Fruit fly (Drosophila melanogaster) whole organism, prepupa: ENCODE results near the gene CG1213.

Source experiments
- Blimp-1 ChIP-seq: fragments of 200-800 bp; sonication (Bioruptor generic); optimal IDR thresholded peaks from 3 replicates; lab custom pipeline; 2017; ENCODE audit warnings: missing biosample characterization, missing genetic modification characterization, mild to moderate bottlenecking, moderate library complexity, missing genetic modification reagents
- CG10631 ChIP-seq: fragments of 200-800 bp; sonication (Bioruptor generic); optimal IDR thresholded peaks from 2 replicates; lab custom pipeline; 2016; ENCODE audit warnings: missing biosample characterization, missing genetic modification characterization
- CG10669 ChIP-seq: fragments of 200-800 bp; sonication (Bioruptor generic); optimal IDR thresholded peaks from 3 replicates; lab custom pipeline; 2018; ENCODE audit warnings: missing biosample characterization, mild to moderate bottlenecking, missing genetic modification characterization, moderate library complexity
- CG11762 ChIP-seq: fragments of 200-800 bp; sonication (Bioruptor generic); optimal IDR thresholded peaks from 3 replicates; lab custom pipeline; 2016; ENCODE audit warnings: missing biosample characterization, missing genetic modification characterization; ENCODE audit not compliant: insufficient read depth
- CG11902 ChIP-seq: fragments of 200-800 bp; sonication (Bioruptor generic); optimal IDR thresholded peaks from 3 replicates; lab custom pipeline; 2016; ENCODE audit warnings: missing biosample characterization, missing genetic modification characterization
- CG3032 ChIP-seq: fragments of 200-800 bp; optimal IDR thresholded peaks from 2 replicates; lab custom pipeline; 2019; ENCODE audit warnings: missing biosample characterization, mild to moderate bottlenecking, missing genetic modification characterization, moderate library complexity
- CG32006 ChIP-seq: fragments of 200-800 bp; sonication (Bioruptor generic); optimal IDR thresholded peaks from 3 replicates; lab custom pipeline; 2017; ENCODE audit warnings: missing biosample characterization, mild to moderate bottlenecking, missing genetic modification characterization
- CG34406 ChIP-seq: fragments of 200-800 bp; sonication (Bioruptor generic); optimal IDR thresholded peaks from 3 replicates; lab custom pipeline; 2016; ENCODE audit warnings: missing biosample characterization, missing genetic modification characterization
- CG3919 ChIP-seq: fragments of 200-800 bp; sonication (Bioruptor generic); optimal IDR thresholded peaks from 3 replicates; lab custom pipeline; 2016; ENCODE audit warnings: missing biosample characterization, missing genetic modification characterization
- CG6163 ChIP-seq: fragments of 200-800 bp; sonication (Bioruptor generic); IDR thresholded peaks from 3 replicates; pipeline ENCODE4 v1.3.6; 2022; ENCODE audit warnings: missing biosample characterization, missing genetic modification characterization
- CG6808 ChIP-seq: fragments of 200-800 bp; sonication (Bioruptor generic); optimal IDR thresholded peaks from 3 replicates; lab custom pipeline; 2017; ENCODE audit warnings: missing biosample characterization, missing genetic modification characterization, mild to moderate bottlenecking, moderate library complexity, missing genetic modification reagents
- CG6854 ChIP-seq: fragments of 200-800 bp; sonication (Bioruptor generic); optimal IDR thresholded peaks from 2 replicates; lab custom pipeline; 2017; ENCODE audit warnings: missing biosample characterization, mild to moderate bottlenecking, missing genetic modification characterization
- Gug ChIP-seq: fragments of 200-800 bp; sonication (Bioruptor generic); IDR thresholded peaks from 2 replicates; pipeline ENCODE4 v1.3.6; 2022; ENCODE audit warnings: missing biosample characterization, missing genetic modification characterization
- Hr4 ChIP-seq: fragments of 200-800 bp; sonication (Bioruptor generic); optimal IDR thresholded peaks from 3 replicates; lab custom pipeline; 2016; ENCODE audit warnings: missing biosample characterization, missing genetic modification characterization
- Lpt ChIP-seq: fragments of 200-800 bp; sonication (Bioruptor generic); optimal IDR thresholded peaks from 3 replicates; lab custom pipeline; 2016; ENCODE audit warnings: missing biosample characterization, missing genetic modification characterization
- Met ChIP-seq: fragments of 200-800 bp; sonication (Bioruptor generic); optimal IDR thresholded peaks from 3 replicates; lab custom pipeline; 2016; ENCODE audit warnings: missing biosample characterization, missing genetic modification characterization
- OdsH ChIP-seq: fragments of 200-800 bp; sonication (Bioruptor generic); optimal IDR thresholded peaks from 3 replicates; lab custom pipeline; 2016; ENCODE audit warnings: missing biosample characterization, missing genetic modification characterization
- Smox ChIP-seq: fragments of 200-800 bp; sonication (Bioruptor generic); optimal IDR thresholded peaks from 3 replicates; lab custom pipeline; 2016; ENCODE audit warnings: missing biosample characterization, missing genetic modification characterization
- Sox102F ChIP-seq: fragments of 200-800 bp; sonication (Bioruptor generic); optimal IDR thresholded peaks from 2 replicates; lab custom pipeline; 2016; ENCODE audit warnings: missing biosample characterization, mild to moderate bottlenecking, missing genetic modification characterization
- Sox14 ChIP-seq: fragments of 200-800 bp; sonication (Bioruptor generic); optimal IDR thresholded peaks from 3 replicates; lab custom pipeline; 2016; ENCODE audit warnings: missing biosample characterization, missing genetic modification characterization
- acj6 ChIP-seq: fragments of 200-800 bp; sonication (Bioruptor generic); optimal IDR thresholded peaks from 3 replicates; lab custom pipeline; 2016; ENCODE audit warnings: missing biosample characterization, missing genetic modification characterization
- dac ChIP-seq: fragments of 200-800 bp; sonication (Bioruptor generic); optimal IDR thresholded peaks from 2 replicates; lab custom pipeline; 2017; ENCODE audit warnings: missing biosample characterization, mild to moderate bottlenecking, missing genetic modification characterization
- esn ChIP-seq: fragments of 200-800 bp; sonication (Bioruptor generic); optimal IDR thresholded peaks from 2 replicates; lab custom pipeline; 2016; ENCODE audit warnings: missing biosample characterization, mild to moderate bottlenecking, missing genetic modification characterization, moderate library complexity
- fkh ChIP-seq: fragments of 200-800 bp; sonication (Bioruptor generic); optimal IDR thresholded peaks from 3 replicates; lab custom pipeline; 2017; ENCODE audit warnings: missing biosample characterization, mild to moderate bottlenecking, missing genetic modification characterization, moderate library complexity
- pdm3 ChIP-seq: fragments of 200-800 bp; sonication (Bioruptor generic); optimal IDR thresholded peaks from 3 replicates; lab custom pipeline; 2016; ENCODE audit warnings: missing biosample characterization, missing genetic modification characterization
- salr ChIP-seq, 2 experiments: fragments of 200-800 bp; sonication (Bioruptor generic); optimal IDR thresholded peaks; 3 replicates each; lab custom pipeline; 2016 to 2018; ENCODE audit warnings: missing biosample characterization in 2 of 2, missing genetic modification characterization in 2 of 2, mild to moderate bottlenecking in 1 of 2
- svp ChIP-seq: fragments of 200-800 bp; sonication (Bioruptor generic); peaks from one replicate; lab custom pipeline; 2016; ENCODE audit warnings: missing biosample characterization, missing genetic modification characterization

The CG1213 gene

DNA sequence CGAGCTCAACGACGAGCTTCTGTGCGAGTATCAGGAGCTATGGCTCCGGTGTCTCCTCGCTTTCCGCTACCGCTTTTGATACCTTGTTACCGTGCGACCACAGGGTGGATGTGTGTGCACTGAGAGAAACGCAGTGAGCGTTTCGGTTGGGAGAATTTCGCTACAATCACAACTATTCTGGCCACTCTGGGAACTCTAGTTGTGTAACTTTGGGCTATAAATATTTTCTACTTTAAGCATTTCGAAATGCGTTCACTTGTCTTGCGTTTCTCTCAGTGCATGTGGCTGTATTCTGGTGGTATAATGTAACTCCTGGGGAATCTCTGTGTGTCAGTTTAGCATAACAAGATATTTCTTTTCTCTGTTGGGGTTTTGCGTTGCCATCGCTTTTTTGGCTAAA is 30.4 kb downstream of the CG1213 start (continued):
- TF ChIP-seq Sox14 (GFP tag; lab: Kevin White, UChicago), result no peak
- no peak for TF ChIP-seq esn (GFP tag; lab: Kevin White, UChicago)
- no peak for TF ChIP-seq Lpt (GFP tag; lab: Kevin White, UChicago)
- no peak for TF ChIP-seq CG11902 (GFP tag; lab: Kevin White, UChicago)
- TF ChIP-seq CG6163 (GFP tag; lab: Robert Waterston, UW), result peak; percentile 11; the same call in 1 of the 3 replicates
- TF ChIP-seq CG34406 (GFP tag; lab: Kevin White, UChicago), result no peak
- TF ChIP-seq CG11762 (GFP tag; lab: Kevin White, UChicago), result no peak
- TF ChIP-seq, all 60 proteins: peak for 13

DNA sequence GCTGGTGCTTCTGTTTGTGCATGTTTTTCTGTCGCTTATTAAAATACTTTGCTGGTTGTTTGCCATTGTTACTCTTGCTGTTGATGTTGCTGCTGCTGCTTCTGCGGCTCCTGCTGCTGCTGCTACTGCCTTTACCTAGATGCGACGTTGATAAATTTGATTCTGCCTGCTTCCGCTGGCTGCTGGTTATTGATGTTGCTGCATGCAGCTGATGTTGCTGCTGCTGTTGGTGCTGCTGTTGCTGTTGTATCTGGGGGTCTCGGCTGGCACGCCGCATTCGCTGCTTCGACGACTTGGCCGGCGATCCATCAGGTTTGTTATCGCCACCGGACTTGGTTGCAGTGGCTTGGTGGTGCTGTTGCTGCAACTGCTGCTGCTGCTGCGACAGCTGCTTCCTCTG is 36.4 kb downstream of the CG1213 start:
- TF ChIP-seq CG3919 (GFP tag; lab: Kevin White, UChicago) (no peak), CG3032 (no peak), Met (GFP tag; lab: Kevin White, UChicago) (no peak), acj6 (GFP tag; lab: Kevin White, UChicago) (no peak), OdsH (no peak), CG10669 (GFP tag; lab: Kevin White, UChicago) (no peak), Smox (GFP tag; lab: Kevin White, UChicago) (no peak), Sox102F (GFP tag; lab: Kevin White, UChicago) (no peak), salr (GFP tag; optimal IDR thresholded peaks at IDR 0.05; lab: Kevin White, UChicago) (no peak), Blimp-1 (GFP tag; lab: Kevin White, UChicago) (no peak), fkh (GFP tag; lab: Kevin White, UChicago) (no peak), CG6808 (no peak), CG32006 (no peak), dac (GFP tag; lab: Kevin White, UChicago) (no peak), CG11902 (GFP tag; lab: Kevin White, UChicago) (no peak), CG6854 (GFP tag; lab: Kevin White, UChicago) (no peak), CG6163 (GFP tag; lab: Robert Waterston, UW) (no peak), CG10631 (no peak), pdm3 (GFP tag; lab: Kevin White, UChicago) (no peak)

DNA sequence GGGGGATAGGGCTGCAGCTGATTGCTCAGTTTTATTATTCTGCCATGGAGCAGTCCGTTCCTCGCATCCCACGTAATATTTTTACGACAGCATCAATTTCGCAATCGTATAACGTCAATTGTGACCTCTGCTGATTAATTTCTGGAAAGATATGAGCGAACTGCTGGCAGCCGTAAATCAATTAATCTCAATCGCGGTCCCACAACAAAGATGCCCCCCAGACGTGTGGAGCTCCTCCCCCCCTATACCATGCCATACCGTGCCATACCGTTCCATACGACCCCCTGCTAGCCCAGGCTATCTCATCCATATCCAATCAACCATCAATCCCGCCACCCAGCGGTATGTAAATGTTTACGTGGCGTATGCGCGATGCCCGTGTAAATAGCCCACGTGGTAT is 40.3 kb downstream of the CG1213 start:
- TF ChIP-seq Hr4 (GFP tag; lab: Kevin White, UChicago) (no peak), svp (GFP tag; lab: Kevin White, UChicago) (peak; percentile 98), Gug (GFP tag; lab: Robert Waterston, UW) (no peak)
